Worm (Caenorhabditis elegans) whole organism, early embryonic: ENCODE measurements around the gene swan-1.

Source experiments
- B0310.2 ChIP-seq: sonication (generic microtip); optimal IDR thresholded peaks from 2 replicates; lab custom pipeline; 2016; ENCODE audit warnings: mild to moderate bottlenecking, missing genetic modification characterization, missing compliant biosample characterization
- F13C5.2 ChIP-seq: sonication (generic microtip); optimal IDR thresholded peaks from 2 replicates; lab custom pipeline; 2017; ENCODE audit warnings: mild to moderate bottlenecking, missing genetic modification characterization, inconsistent platforms, missing compliant biosample characterization
- aly-1 ChIP-seq: sonication (generic microtip); optimal IDR thresholded peaks from 2 replicates; lab custom pipeline; 2016; ENCODE audit warnings: missing genetic modification characterization, missing compliant biosample characterization
- ama-1 ChIP-seq: fragments of 150-350 bp; optimal IDR thresholded peaks from 2 replicates; lab custom pipeline; 2014
- ceh-13 ChIP-seq: fragments of 200-800 bp; sonication (Bioruptor generic); optimal IDR thresholded peaks from 2 replicates; lab custom pipeline; 2018; ENCODE audit warnings: mild to moderate bottlenecking, missing genetic modification characterization, missing compliant biosample characterization
- hmbx-1 ChIP-seq: sonication (generic microtip); optimal IDR thresholded peaks from 2 replicates; lab custom pipeline; 2016; ENCODE audit warnings: mild to moderate bottlenecking, missing genetic modification characterization, missing compliant biosample characterization
- pes-1 ChIP-seq: fragments of 200-800 bp; sonication (Bioruptor generic); IDR thresholded peaks from 2 replicates; pipeline ENCODE4 v1.3.6; 2022; ENCODE audit warnings: missing genetic modification reagents, missing genetic modification characterization, missing compliant biosample characterization
- tbx-11 ChIP-seq: fragments of 200-800 bp; sonication (Bioruptor generic); IDR thresholded peaks from 2 replicates; pipeline ENCODE4 v1.3.6; 2022; ENCODE audit warnings: missing genetic modification characterization, missing compliant biosample characterization
- tbx-37 ChIP-seq: fragments of 200-800 bp; sonication (Bioruptor generic); conservative IDR thresholded peaks from 2 replicates; pipeline ENCODE4 v1.3.6; 2022; ENCODE audit warnings: missing genetic modification reagents, missing genetic modification characterization, missing compliant biosample characterization

ce11 chrV:13780902-13781301 lies 26.1 kb downstream of the swan-1 start:
- TF ChIP-seq aly-1 (no peak), tbx-37 (GFP tag; lab: Robert Waterston, UW) (no peak), hmbx-1 (tag; lab: Kevin White, UChicago) (no peak), ama-1 (lab: Kevin White, UChicago) (no peak), B0310.2 (no peak), F13C5.2 (tag; lab: Kevin White, UChicago) (no peak), tbx-11 (GFP tag; lab: Robert Waterston, UW) (no peak), ceh-13 (GFP tag; lab: Kevin White, UChicago) (no peak), pes-1 (GFP tag; lab: Robert Waterston, UW) (no peak)
